Worm (Caenorhabditis elegans): ENCODE results near the gene idpb-4.

- TF ChIP-seq flt-1 (GFP tag; IDR thresholded peaks at IDR 0.05) = no peak
- no peak for TF ChIP-seq med-1 (GFP tag; optimal IDR thresholded peaks at IDR 0.05; ENCODE audit: insufficient read depth)
- TF ChIP-seq tab-1 (GFP tag; IDR thresholded peaks at IDR 0.05) = no peak
- TF ChIP-seq klf-2 (GFP tag; conservative IDR thresholded peaks at IDR 0.05) = no peak
- TF ChIP-seq ztf-29 (GFP tag; IDR thresholded peaks at IDR 0.05) = no peak
- TF ChIP-seq ztf-23 (GFP tag; IDR thresholded peaks at IDR 0.05) = no peak
- no peak for TF ChIP-seq cog-1 (tag; optimal IDR thresholded peaks at IDR 0.05)
- TF ChIP-seq T22C8.4 (GFP tag; IDR thresholded peaks at IDR 0.05) = no peak
These were observed 22.4 kb downstream of the idpb-4 start, which contains the start of the genes rab-21 and T01B7.13 for ce11 chrII:8714913-8715447.

Measured in whole organism, midembryonic.